Worm (Caenorhabditis elegans) whole organism, L3 larva: Measurements from ENCODE around the gene F11A5.17.

Source experiments
- aly-2 ChIP-seq: fragments of 150-350 bp; optimal IDR thresholded peaks from 2 replicates; lab custom pipeline; 2014; ENCODE audit warnings: missing biosample characterization, missing genetic modification characterization
- ama-1 ChIP-seq: fragments of 150-350 bp; optimal IDR thresholded peaks from 2 replicates; lab custom pipeline; 2018
- ceh-9 ChIP-seq: sonication (generic microtip); optimal IDR thresholded peaks from 2 replicates; lab custom pipeline; 2018; ENCODE audit warnings: missing biosample characterization, missing genetic modification characterization
- fkh-10 ChIP-seq: sonication (generic microtip); optimal IDR thresholded peaks from 2 replicates; lab custom pipeline; 2017; ENCODE audit warnings: missing biosample characterization, missing genetic modification reagents, missing genetic modification characterization
- hmg-11 ChIP-seq: sonication (generic microtip); optimal IDR thresholded peaks from 2 replicates; lab custom pipeline; 2016; ENCODE audit warnings: missing genetic modification characterization, missing compliant biosample characterization
- mdl-1 ChIP-seq: fragments of 150-350 bp; optimal IDR thresholded peaks from 2 replicates; lab custom pipeline; 2014; ENCODE audit warnings: missing biosample characterization, missing genetic modification characterization
- nhr-12 ChIP-seq: fragments of 150-350 bp; optimal IDR thresholded peaks from 2 replicates; lab custom pipeline; 2014; ENCODE audit warnings: missing biosample characterization, missing genetic modification characterization
- nhr-43 ChIP-seq: sonication (generic microtip); optimal IDR thresholded peaks from 2 replicates; lab custom pipeline; 2016; ENCODE audit warnings: mild to moderate bottlenecking, missing genetic modification characterization, missing compliant biosample characterization; ENCODE audit not compliant: poor library complexity, severe bottlenecking
- snpc-4 ChIP-seq: fragments of 150-350 bp; optimal IDR thresholded peaks from 2 replicates; lab custom pipeline; 2014; ENCODE audit warnings: missing biosample characterization, missing genetic modification characterization
- tbx-2 ChIP-seq: sonication (generic microtip); optimal IDR thresholded peaks from 2 replicates; lab custom pipeline; 2016; ENCODE audit warnings: mild to moderate bottlenecking, missing genetic modification characterization, missing compliant biosample characterization
- unc-39 ChIP-seq: sonication (generic microtip); optimal IDR thresholded peaks from 4 replicates; lab custom pipeline; 2017; ENCODE audit warnings: missing biosample characterization, missing genetic modification characterization

DNA sequence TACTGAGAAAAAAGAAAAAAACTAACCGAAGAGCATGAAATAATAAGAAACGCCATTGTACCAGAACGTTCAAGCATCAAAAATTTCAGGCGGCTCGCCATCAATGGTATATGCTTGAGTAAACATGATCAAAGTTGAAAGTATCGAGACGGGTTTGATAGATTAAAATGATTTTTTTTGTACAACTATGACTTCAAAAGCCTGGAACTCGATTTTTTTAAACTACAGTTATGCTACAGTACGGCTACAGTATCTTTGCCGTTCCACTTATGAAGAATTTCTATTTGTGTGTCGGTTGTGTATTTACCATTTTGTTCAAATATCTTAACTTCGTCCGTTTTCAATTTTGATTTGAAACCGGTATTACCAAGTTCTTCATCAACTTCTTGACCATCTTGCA is 46.7 kb upstream of the F11A5.17 start, which contains the start of gene str-97:
- TF ChIP-seq mdl-1 (tag; lab: Kevin White, UChicago) = no peak
- TF ChIP-seq unc-39 = no peak
- TF ChIP-seq aly-2 (tag; lab: Kevin White, UChicago) = no peak
- TF ChIP-seq hmg-11 (tag; lab: Kevin White, UChicago) = no peak
- TF ChIP-seq ceh-9 (tag; lab: Kevin White, UChicago) = no peak
- TF ChIP-seq snpc-4 (tag; lab: Kevin White, UChicago) = no peak
- TF ChIP-seq nhr-43 (tag; lab: Kevin White, UChicago) = no peak
- TF ChIP-seq nhr-12 (tag; lab: Kevin White, UChicago) = no peak
- no peak for TF ChIP-seq fkh-10 (GFP tag; lab: Kevin White, UChicago)
- no peak for TF ChIP-seq ama-1 (lab: Kevin White, UChicago)
- no peak for TF ChIP-seq tbx-2
